Worm (Caenorhabditis elegans): ENCODE results near the gene cpt-3.

Gene cpt-3

ce11 chrIII:2090695-2091094 lies 8.1 kb downstream of the cpt-3 start (continued):
- no peak for TF ChIP-seq ces-1 (GFP tag; optimal IDR thresholded peaks at IDR 0.05)
- TF ChIP-seq F37D6.2 (tag; optimal IDR thresholded peaks at IDR 0.05): no peak
- TF ChIP-seq lin-13 (GFP tag; optimal IDR thresholded peaks at IDR 0.05): peak; percentile 71
- TF ChIP-seq php-3 (GFP tag; IDR thresholded peaks at IDR 0.05): peak; percentile 19; the same call in 1 of the 2 replicates
- peak in 1 of 2 experiments; percentile 17 for TF ChIP-seq hif-1 (tag; optimal IDR thresholded peaks at IDR 0.05)
- no peak for TF ChIP-seq rbr-2 (tag; optimal IDR thresholded peaks at IDR 0.05)
- no peak for TF ChIP-seq Y75B8A.6 (GFP tag; IDR thresholded peaks at IDR 0.05)
- peak in 1 of 2 experiments; percentile 66 for TF ChIP-seq mdl-1 (tag; optimal IDR thresholded peaks at IDR 0.05)
- peak in 1 of 2 experiments; percentile 83 for TF ChIP-seq lsy-2 (tag; optimal IDR thresholded peaks at IDR 0.05)
- TF ChIP-seq F26F4.8 (GFP tag; conservative IDR thresholded peaks at IDR 0.05): no peak
- peak; percentile 45 for TF ChIP-seq jun-1 (tag; optimal IDR thresholded peaks at IDR 0.05)
- peak; percentile 96 for TF ChIP-seq dve-1 (tag; optimal IDR thresholded peaks at IDR 0.05; ENCODE audit: insufficient read depth)
- peak; percentile 36 for TF ChIP-seq lin-38 (GFP tag; IDR thresholded peaks at IDR 0.05)
- TF ChIP-seq unc-62 (GFP tag; optimal IDR thresholded peaks at IDR 0.05 in 1 of 2): peak in 1 of 2 experiments; percentile 26
- no peak for TF ChIP-seq unc-62 (tag; optimal IDR thresholded peaks at IDR 0.05)
- peak; percentile 83 for TF ChIP-seq mep-1 (tag; optimal IDR thresholded peaks at IDR 0.05)
- TF ChIP-seq mes-2 (tag; optimal IDR thresholded peaks at IDR 0.05; ENCODE audit: poor library complexity, severe bottlenecking): peak; percentile 68
- TF ChIP-seq ceh-20 (GFP tag; IDR thresholded peaks at IDR 0.05): no peak
- TF ChIP-seq nhr-28 (tag; optimal IDR thresholded peaks at IDR 0.05): peak; percentile 93
- no peak for TF ChIP-seq Y48G9A.11 (GFP tag; IDR thresholded peaks at IDR 0.05)
- TF ChIP-seq nhr-77 (tag; optimal IDR thresholded peaks at IDR 0.05): peak; percentile 42
- peak; percentile 72 for TF ChIP-seq duxl-1 (tag; optimal IDR thresholded peaks at IDR 0.05; ENCODE audit: poor library complexity)
- TF ChIP-seq ctbp-1 (GFP tag; IDR thresholded peaks at IDR 0.05): no peak
- peak; percentile 89 for TF ChIP-seq hlh-30 (tag; optimal IDR thresholded peaks at IDR 0.05; ENCODE audit: insufficient read depth)
- TF ChIP-seq skn-1 (tag; optimal IDR thresholded peaks at IDR 0.05): no peak
- TF ChIP-seq zip-11 (GFP tag; IDR thresholded peaks at IDR 0.05): no peak

- TF ChIP-seq zfp-2 (tag; optimal IDR thresholded peaks at IDR 0.05) (no peak), dve-1 (tag; optimal IDR thresholded peaks at IDR 0.05; ENCODE audit: insufficient read depth) (peak; percentile 20), ces-1 (GFP tag; optimal IDR thresholded peaks at IDR 0.05) (no peak), dmd-8 (GFP tag; IDR thresholded peaks at IDR 0.05) (no peak), mes-2 (tag; optimal IDR thresholded peaks at IDR 0.05; ENCODE audit: poor library complexity, severe bottlenecking) (no peak), pqm-1 (tag; optimal IDR thresholded peaks at IDR 0.05) (peak; percentile 64), unc-62 (GFP tag; optimal IDR thresholded peaks at IDR 0.05 in 1 of 2) (peak in 1 of 2 experiments; percentile 57), unc-62 (tag; optimal IDR thresholded peaks at IDR 0.05) (no peak), dmd-6 (GFP tag; IDR thresholded peaks at IDR 0.05) (peak; percentile 6; the same call in 1 of the 2 replicates), daf-16 (GFP tag; optimal IDR thresholded peaks at IDR 0.05) (no peak), daf-16 (tag; optimal IDR thresholded peaks at IDR 0.05) (peak; percentile 54), nhr-28 (tag; optimal IDR thresholded peaks at IDR 0.05) (peak; percentile 65), D1046.2 (GFP tag; IDR thresholded peaks at IDR 0.05) (no peak)
Observed at ce11 chrIII:2091367-2091766, 8.7 kb downstream of the cpt-3 start.

ce11 chrIII:2092409-2092808 lies 9.8 kb downstream of the cpt-3 start, which contains the start of gene Y48G9A.9:
Gene Y48G9A.9, plus strand, starts transcription at chrIII:2092709.
- TF ChIP-seq daf-8 (GFP tag; IDR thresholded peaks at IDR 0.05) (no peak), skn-1 (tag; optimal IDR thresholded peaks at IDR 0.05) (no peak), ztf-7 (tag; optimal IDR thresholded peaks at IDR 0.05) (no peak), ZK337.2 (GFP tag; IDR thresholded peaks at IDR 0.05) (no peak), ceh-20 (GFP tag; IDR thresholded peaks at IDR 0.05) (no peak), nhr-48 (tag; optimal IDR thresholded peaks at IDR 0.05) (no peak), mxl-2 (GFP tag; conservative IDR thresholded peaks at IDR 0.05) (no peak), spr-1 (tag; optimal IDR thresholded peaks at IDR 0.05) (no peak), nhr-237 (tag; optimal IDR thresholded peaks at IDR 0.05) (no peak), T20F7.1 (GFP tag; optimal IDR thresholded peaks at IDR 0.05) (no peak), zip-11 (GFP tag; IDR thresholded peaks at IDR 0.05) (no peak), dmd-8 (GFP tag; IDR thresholded peaks at IDR 0.05) (no peak)

Measured in whole organism, L4 larva.